Fruit fly (Drosophila melanogaster) whole organism, prepupa: ENCODE measurements around the gene TkR99D.

ENCODE experiments used
- CG10631 ChIP-seq: fragments of 200-800 bp; sonication (Bioruptor generic); optimal IDR thresholded peaks from 2 replicates; lab custom pipeline; 2016; ENCODE audit warnings: missing biosample characterization, missing genetic modification characterization
- CG10669 ChIP-seq: fragments of 200-800 bp; sonication (Bioruptor generic); optimal IDR thresholded peaks from 3 replicates; lab custom pipeline; 2018; ENCODE audit warnings: missing biosample characterization, mild to moderate bottlenecking, missing genetic modification characterization, moderate library complexity
- CG11294 ChIP-seq: fragments of 200-800 bp; sonication (Bioruptor generic); IDR thresholded peaks from 2 replicates; pipeline ENCODE4 v1.3.6; 2022; ENCODE audit warnings: missing biosample characterization, missing genetic modification characterization
- CG11762 ChIP-seq: fragments of 200-800 bp; sonication (Bioruptor generic); optimal IDR thresholded peaks from 3 replicates; lab custom pipeline; 2016; ENCODE audit warnings: missing biosample characterization, missing genetic modification characterization; ENCODE audit not compliant: insufficient read depth
- CG11902 ChIP-seq: fragments of 200-800 bp; sonication (Bioruptor generic); optimal IDR thresholded peaks from 3 replicates; lab custom pipeline; 2016; ENCODE audit warnings: missing biosample characterization, missing genetic modification characterization
- CG15336 ChIP-seq: fragments of 200-800 bp; sonication (Bioruptor generic); IDR thresholded peaks from 2 replicates; pipeline ENCODE4 v1.3.6; 2022; ENCODE audit warnings: missing biosample characterization, missing genetic modification characterization
- CG1621 ChIP-seq: fragments of 200-800 bp; sonication (Bioruptor generic); optimal IDR thresholded peaks from 3 replicates; lab custom pipeline; 2018; ENCODE audit warnings: missing biosample characterization, mild to moderate bottlenecking, missing genetic modification characterization
- CG16779 ChIP-seq: fragments of 200-800 bp; sonication (Bioruptor generic); optimal IDR thresholded peaks from 3 replicates; lab custom pipeline; 2017; ENCODE audit warnings: missing biosample characterization, mild to moderate bottlenecking, missing genetic modification characterization
- CG31627 ChIP-seq: fragments of 200-800 bp; sonication (Bioruptor generic); optimal IDR thresholded peaks from 3 replicates; lab custom pipeline; 2016; ENCODE audit warnings: missing biosample characterization, missing genetic modification characterization
- CG32006 ChIP-seq: fragments of 200-800 bp; sonication (Bioruptor generic); optimal IDR thresholded peaks from 3 replicates; lab custom pipeline; 2017; ENCODE audit warnings: missing biosample characterization, mild to moderate bottlenecking, missing genetic modification characterization
- CG34406 ChIP-seq: fragments of 200-800 bp; sonication (Bioruptor generic); optimal IDR thresholded peaks from 3 replicates; lab custom pipeline; 2016; ENCODE audit warnings: missing biosample characterization, missing genetic modification characterization
- CG3919 ChIP-seq: fragments of 200-800 bp; sonication (Bioruptor generic); optimal IDR thresholded peaks from 3 replicates; lab custom pipeline; 2016; ENCODE audit warnings: missing biosample characterization, missing genetic modification characterization
- CG4318 ChIP-seq: fragments of 200-800 bp; sonication (Bioruptor generic); optimal IDR thresholded peaks from 3 replicates; lab custom pipeline; 2017; ENCODE audit warnings: missing biosample characterization, mild to moderate bottlenecking, missing genetic modification characterization
- CG6276 ChIP-seq: fragments of 200-800 bp; sonication (Bioruptor generic); optimal IDR thresholded peaks from 2 replicates; lab custom pipeline; 2017; ENCODE audit warnings: missing biosample characterization, mild to moderate bottlenecking, missing genetic modification characterization
- CG7368 ChIP-seq: fragments of 200-800 bp; sonication (Bioruptor generic); optimal IDR thresholded peaks from 3 replicates; lab custom pipeline; 2016; ENCODE audit warnings: missing biosample characterization, missing genetic modification characterization
- CG8119 ChIP-seq: fragments of 200-800 bp; sonication (Bioruptor generic); IDR thresholded peaks from 3 replicates; pipeline ENCODE4 v1.3.6; 2022; ENCODE audit warnings: missing biosample characterization, missing genetic modification characterization
- CG8319 ChIP-seq: fragments of 200-800 bp; sonication (Bioruptor generic); optimal IDR thresholded peaks from 3 replicates; lab custom pipeline; 2016; ENCODE audit warnings: missing biosample characterization, missing genetic modification characterization
- CG8632 ChIP-seq: fragments of 200-800 bp; sonication (Bioruptor generic); optimal IDR thresholded peaks from 3 replicates; lab custom pipeline; 2016; ENCODE audit warnings: missing biosample characterization, missing genetic modification characterization
- CG9139 ChIP-seq: fragments of 200-800 bp; sonication (Bioruptor generic); optimal IDR thresholded peaks from 3 replicates; lab custom pipeline; 2017; ENCODE audit warnings: missing biosample characterization, mild to moderate bottlenecking, missing genetic modification characterization
- Eip75B ChIP-seq: fragments of 200-800 bp; sonication (Bioruptor generic); optimal IDR thresholded peaks from 3 replicates; lab custom pipeline; 2016; ENCODE audit warnings: missing biosample characterization, missing genetic modification characterization
- Eip78C ChIP-seq: fragments of 200-800 bp; sonication (Bioruptor generic); peaks from one replicate; lab custom pipeline; 2016; ENCODE audit warnings: missing biosample characterization, missing genetic modification characterization
- Ets96B ChIP-seq: fragments of 200-800 bp; optimal IDR thresholded peaks from 2 replicates; lab custom pipeline; 2019; ENCODE audit warnings: missing biosample characterization, mild to moderate bottlenecking, missing genetic modification characterization, moderate library complexity
- Gug ChIP-seq: fragments of 200-800 bp; sonication (Bioruptor generic); IDR thresholded peaks from 2 replicates; pipeline ENCODE4 v1.3.6; 2022; ENCODE audit warnings: missing biosample characterization, missing genetic modification characterization
- Hr38 ChIP-seq: sonication (Bioruptor generic); optimal IDR thresholded peaks from 2 replicates; lab custom pipeline; 2016; ENCODE audit warnings: missing biosample characterization, missing genetic modification characterization
- Hr39 ChIP-seq: fragments of 200-800 bp; sonication (Bioruptor generic); optimal IDR thresholded peaks from 2 replicates; lab custom pipeline; 2016; ENCODE audit warnings: missing biosample characterization, missing genetic modification characterization
- Hr4 ChIP-seq: fragments of 200-800 bp; sonication (Bioruptor generic); optimal IDR thresholded peaks from 3 replicates; lab custom pipeline; 2016; ENCODE audit warnings: missing biosample characterization, missing genetic modification characterization
- Lpt ChIP-seq: fragments of 200-800 bp; sonication (Bioruptor generic); optimal IDR thresholded peaks from 3 replicates; lab custom pipeline; 2016; ENCODE audit warnings: missing biosample characterization, missing genetic modification characterization
- Met ChIP-seq: fragments of 200-800 bp; sonication (Bioruptor generic); optimal IDR thresholded peaks from 3 replicates; lab custom pipeline; 2016; ENCODE audit warnings: missing biosample characterization, missing genetic modification characterization
- OdsH ChIP-seq: fragments of 200-800 bp; sonication (Bioruptor generic); optimal IDR thresholded peaks from 3 replicates; lab custom pipeline; 2016; ENCODE audit warnings: missing biosample characterization, missing genetic modification characterization
- Smox ChIP-seq: fragments of 200-800 bp; sonication (Bioruptor generic); optimal IDR thresholded peaks from 3 replicates; lab custom pipeline; 2016; ENCODE audit warnings: missing biosample characterization, missing genetic modification characterization
- Sox102F ChIP-seq: fragments of 200-800 bp; sonication (Bioruptor generic); optimal IDR thresholded peaks from 2 replicates; lab custom pipeline; 2016; ENCODE audit warnings: missing biosample characterization, mild to moderate bottlenecking, missing genetic modification characterization
- Sox14 ChIP-seq: fragments of 200-800 bp; sonication (Bioruptor generic); optimal IDR thresholded peaks from 3 replicates; lab custom pipeline; 2016; ENCODE audit warnings: missing biosample characterization, missing genetic modification characterization
- Sox15 ChIP-seq: fragments of 200-800 bp; sonication (Bioruptor generic); optimal IDR thresholded peaks from 3 replicates; lab custom pipeline; 2016; ENCODE audit warnings: missing biosample characterization, missing genetic modification characterization
- achi ChIP-seq: fragments of 200-800 bp; sonication (Bioruptor generic); optimal IDR thresholded peaks from 3 replicates; lab custom pipeline; 2016; ENCODE audit warnings: missing biosample characterization, missing genetic modification characterization
- acj6 ChIP-seq: fragments of 200-800 bp; sonication (Bioruptor generic); optimal IDR thresholded peaks from 3 replicates; lab custom pipeline; 2016; ENCODE audit warnings: missing biosample characterization, missing genetic modification characterization
- cyc ChIP-seq: fragments of 200-800 bp; sonication (Bioruptor generic); optimal IDR thresholded peaks from 3 replicates; lab custom pipeline; 2016; ENCODE audit warnings: missing biosample characterization, missing genetic modification characterization
- dac ChIP-seq: fragments of 200-800 bp; sonication (Bioruptor generic); optimal IDR thresholded peaks from 2 replicates; lab custom pipeline; 2017; ENCODE audit warnings: missing biosample characterization, mild to moderate bottlenecking, missing genetic modification characterization
- eg ChIP-seq: fragments of 200-800 bp; sonication (Bioruptor generic); IDR thresholded peaks from 3 replicates; pipeline ENCODE4 v1.3.6; 2022; ENCODE audit warnings: missing biosample characterization, missing genetic modification characterization
- esn ChIP-seq: fragments of 200-800 bp; sonication (Bioruptor generic); optimal IDR thresholded peaks from 2 replicates; lab custom pipeline; 2016; ENCODE audit warnings: missing biosample characterization, mild to moderate bottlenecking, missing genetic modification characterization, moderate library complexity
- fd59A ChIP-seq: fragments of 200-800 bp; sonication (Bioruptor generic); optimal IDR thresholded peaks from 2 replicates; lab custom pipeline; 2017; ENCODE audit warnings: missing biosample characterization, mild to moderate bottlenecking, missing genetic modification characterization, missing genetic modification reagents
- lz ChIP-seq: fragments of 200-800 bp; sonication (Bioruptor generic); optimal IDR thresholded peaks from 3 replicates; lab custom pipeline; 2016; ENCODE audit warnings: missing biosample characterization, missing genetic modification characterization
- net ChIP-seq: fragments of 200-800 bp; sonication (Bioruptor generic); optimal IDR thresholded peaks from 3 replicates; lab custom pipeline; 2016; ENCODE audit warnings: missing biosample characterization, missing genetic modification characterization
- pdm3 ChIP-seq: fragments of 200-800 bp; sonication (Bioruptor generic); optimal IDR thresholded peaks from 3 replicates; lab custom pipeline; 2016; ENCODE audit warnings: missing biosample characterization, missing genetic modification characterization
- salr ChIP-seq, 2 experiments: fragments of 200-800 bp; sonication (Bioruptor generic); optimal IDR thresholded peaks; 3 replicates each; lab custom pipeline; 2016 to 2018; ENCODE audit warnings: missing biosample characterization in 2 of 2, missing genetic modification characterization in 2 of 2, mild to moderate bottlenecking in 1 of 2
- spab ChIP-seq: fragments of 200-800 bp; sonication (Bioruptor generic); optimal IDR thresholded peaks from 2 replicates; lab custom pipeline; 2017; ENCODE audit warnings: missing biosample characterization, mild to moderate bottlenecking, missing genetic modification characterization, missing genetic modification reagents
- ss ChIP-seq, 2 experiments: fragments of 200-800 bp; sonication (Bioruptor generic); optimal IDR thresholded peaks; 2 replicates in 1 of 2; 3 replicates in 1 of 2; lab custom pipeline; 2017 to 2018; ENCODE audit warnings: mild to moderate bottlenecking in 2 of 2, missing biosample characterization in 2 of 2, missing genetic modification characterization in 2 of 2, moderate library complexity in 1 of 2
- topi ChIP-seq: fragments of 200-800 bp; sonication (Bioruptor generic); optimal IDR thresholded peaks from 3 replicates; lab custom pipeline; 2016; ENCODE audit warnings: missing biosample characterization, missing genetic modification characterization

Gene TkR99D

dm6 chr3R:29982027-29982426 is 12.8 kb upstream of the TkR99D start (continued):
- TF ChIP-seq Lpt (GFP tag; lab: Kevin White, UChicago): peak; percentile 39
- no peak for TF ChIP-seq CG31627 (GFP tag; lab: Kevin White, UChicago)
- TF ChIP-seq Eip75B (GFP tag; lab: Kevin White, UChicago): no peak
- TF ChIP-seq dac (GFP tag; lab: Kevin White, UChicago): peak; percentile 73
- peak; percentile 87 for TF ChIP-seq CG15336 (GFP tag; lab: Robert Waterston, UW)
- no peak for TF ChIP-seq lz
- no peak for TF ChIP-seq Sox15 (GFP tag; lab: Kevin White, UChicago)
- peak; percentile 67 for TF ChIP-seq CG11294
- TF ChIP-seq Sox102F (GFP tag; lab: Kevin White, UChicago): no peak
- TF ChIP-seq CG3919 (GFP tag; lab: Kevin White, UChicago): peak; percentile 30
- no peak for TF ChIP-seq Ets96B (tag; lab: Kevin White, UChicago)
- TF ChIP-seq CG11902 (GFP tag; lab: Kevin White, UChicago): no peak
- no peak for TF ChIP-seq ss (GFP tag; optimal IDR thresholded peaks at IDR 0.05; lab: Kevin White, UChicago)
- no peak for TF ChIP-seq CG1621
- TF ChIP-seq CG34406: no peak
- TF ChIP-seq esn: no peak
- no peak for TF ChIP-seq Hr38
- no peak for TF ChIP-seq CG10669 (GFP tag; lab: Kevin White, UChicago)
- TF ChIP-seq Sox14: peak; percentile 23
- no peak for TF ChIP-seq fd59A (GFP tag; lab: Kevin White, UChicago)
- no peak for TF ChIP-seq CG9139 (GFP tag; lab: Kevin White, UChicago)
- peak; percentile 24 for TF ChIP-seq Hr39 (GFP tag; lab: Kevin White, UChicago)
- TF ChIP-seq Hr4 (GFP tag; lab: Kevin White, UChicago): peak; percentile 89
- peak; percentile 46 for TF ChIP-seq achi (GFP tag; lab: Kevin White, UChicago)
- TF ChIP-seq CG6276: peak; percentile 2
- no peak for TF ChIP-seq spab (GFP tag; lab: Kevin White, UChicago)
- TF ChIP-seq CG10631: peak; percentile 24
- peak; percentile 44 for TF ChIP-seq acj6
- no peak for TF ChIP-seq CG8632 (GFP tag; lab: Kevin White, UChicago)
- no peak for TF ChIP-seq topi (GFP tag; lab: Kevin White, UChicago)
- peak; percentile 84 for TF ChIP-seq CG32006 (GFP tag; lab: Kevin White, UChicago)

DNA sequence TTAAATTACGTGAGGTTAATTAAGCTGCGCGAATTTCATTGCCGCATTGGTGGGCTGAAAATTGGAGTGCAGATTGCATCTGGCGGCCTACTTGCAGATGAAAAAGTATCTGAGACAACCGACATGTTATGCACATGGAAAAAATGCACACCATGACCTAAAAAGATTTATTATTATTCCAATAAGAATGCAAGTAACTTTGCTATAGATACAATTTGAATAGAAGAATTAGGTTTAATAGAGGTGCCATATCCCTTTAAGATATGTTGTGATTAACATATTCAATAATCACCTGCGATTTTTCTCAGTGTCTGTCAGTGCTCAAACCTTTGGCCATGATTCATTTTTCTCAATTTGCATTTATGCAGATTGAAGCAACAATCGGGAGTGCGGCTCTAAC is 12.2 kb upstream of the TkR99D start:
- TF ChIP-seq Gug: peak; percentile 24; the same call in 1 of the 2 replicates
- peak; percentile 21; the same call in 1 of the 3 replicates for TF ChIP-seq eg
- peak; percentile 34 for TF ChIP-seq acj6
- peak; percentile 25 for TF ChIP-seq topi (GFP tag; lab: Kevin White, UChicago)
- TF ChIP-seq CG9139 (GFP tag; lab: Kevin White, UChicago): no peak
- TF ChIP-seq achi (GFP tag; lab: Kevin White, UChicago): peak; percentile 28
- TF ChIP-seq CG10631: peak; percentile 19
- no peak for TF ChIP-seq Met (GFP tag; lab: Kevin White, UChicago)
- no peak for TF ChIP-seq net (GFP tag; lab: Kevin White, UChicago)
- TF ChIP-seq Eip78C (GFP tag; lab: Kevin White, UChicago): peak; percentile 77
- peak; percentile 6 for TF ChIP-seq CG4318
- peak; percentile 20 for TF ChIP-seq Hr4 (GFP tag; lab: Kevin White, UChicago)
- TF ChIP-seq spab (GFP tag; lab: Kevin White, UChicago): no peak
- no peak for TF ChIP-seq CG11294
- TF ChIP-seq CG16779 (tag; lab: Kevin White, UChicago): no peak
- no peak for TF ChIP-seq CG8319 (GFP tag; lab: Kevin White, UChicago)
- peak; percentile 72 for TF ChIP-seq CG15336 (GFP tag; lab: Robert Waterston, UW)
- TF ChIP-seq fd59A (GFP tag; lab: Kevin White, UChicago): no peak
- TF ChIP-seq CG11762 (GFP tag; lab: Kevin White, UChicago): peak; percentile 33
- no peak for TF ChIP-seq CG11902 (GFP tag; lab: Kevin White, UChicago)
- no peak for TF ChIP-seq dac (GFP tag; lab: Kevin White, UChicago)
- no peak for TF ChIP-seq Ets96B (tag; lab: Kevin White, UChicago)
- peak; percentile 39 for TF ChIP-seq CG8119 (GFP tag; lab: Robert Waterston, UW)
- peak; percentile 22 for TF ChIP-seq pdm3 (GFP tag; lab: Kevin White, UChicago)
- TF ChIP-seq Sox15 (GFP tag; lab: Kevin White, UChicago): no peak
- TF ChIP-seq Sox102F (GFP tag; lab: Kevin White, UChicago): peak; percentile 49
- TF ChIP-seq CG7368: no peak
- TF ChIP-seq cyc (GFP tag; lab: Kevin White, UChicago): peak; percentile 48
- TF ChIP-seq CG8632 (GFP tag; lab: Kevin White, UChicago): peak; percentile 8
- TF ChIP-seq OdsH (GFP tag; lab: Kevin White, UChicago): peak; percentile 59
- no peak for TF ChIP-seq CG10669 (GFP tag; lab: Kevin White, UChicago)
- TF ChIP-seq CG32006 (GFP tag; lab: Kevin White, UChicago): peak; percentile 48
- TF ChIP-seq Hr39 (GFP tag; lab: Kevin White, UChicago): peak; percentile 39
- peak; percentile 11 for TF ChIP-seq Eip75B (GFP tag; lab: Kevin White, UChicago)
- TF ChIP-seq Smox (GFP tag; lab: Kevin White, UChicago): peak; percentile 14
- TF ChIP-seq salr (GFP tag; optimal IDR thresholded peaks at IDR 0.05; lab: Kevin White, UChicago): no peak
- peak; percentile 24 for TF ChIP-seq Sox14
- TF ChIP-seq ss (GFP tag; optimal IDR thresholded peaks at IDR 0.05; lab: Kevin White, UChicago): no peak
- peak; percentile 26 for TF ChIP-seq lz
